Fruit fly (Drosophila melanogaster): ENCODE measurements around the gene Ccp84Af.

dm6 chr3R:6678480-6678879 lies 11.6 kb downstream of the Ccp84Af start, which contains the start of gene lab:
- TF ChIP-seq CG34224 (GFP tag; IDR thresholded peaks at IDR 0.05; ENCODE audit: partially characterized antibody): no peak; the same call in 2 of the 3 replicates
- no peak for TF ChIP-seq CG8359 (GFP tag; optimal IDR thresholded peaks at IDR 0.05; ENCODE audit: borderline replicate concordance)
- no peak for TF ChIP-seq Sin3A (optimal IDR thresholded peaks at IDR 0.05)
- TF ChIP-seq B-H1 (GFP tag; IDR thresholded peaks at IDR 0.05): no peak
- no peak for TF ChIP-seq h (optimal IDR thresholded peaks at IDR 0.05)
- TF ChIP-seq jigr1 (GFP tag; IDR thresholded peaks at IDR 0.05): no peak
- peak; percentile 89 for TF ChIP-seq CG8478 (optimal IDR thresholded peaks at IDR 0.05)
- TF ChIP-seq dysf (GFP tag; IDR thresholded peaks at IDR 0.05): no peak
- TF ChIP-seq CG4854 (GFP tag; optimal IDR thresholded peaks at IDR 0.05): no peak
- no peak; the same call in 2 of the 3 replicates for TF ChIP-seq CG6791 (GFP tag; IDR thresholded peaks at IDR 0.05; ENCODE audit: partially characterized antibody)
- no peak for TF ChIP-seq slou (GFP tag; optimal IDR thresholded peaks at IDR 0.05)
